Worm (Caenorhabditis elegans) whole organism, young adult: ENCODE results near the gene srd-16.

Source experiments
- Y56A3A.18 ChIP-seq: fragments of 200-800 bp; sonication (Bioruptor generic); IDR thresholded peaks from 2 replicates; pipeline ENCODE4 v1.3.6; 2022; ENCODE audit warnings: missing genetic modification reagents, missing genetic modification characterization, missing compliant biosample characterization
- Y95B8A.8 ChIP-seq: fragments of 200-800 bp; sonication (Bioruptor generic); IDR thresholded peaks from 2 replicates; pipeline ENCODE4 v1.3.6; 2022; ENCODE audit warnings: missing genetic modification reagents, missing genetic modification characterization, missing compliant biosample characterization
- ets-4 ChIP-seq: fragments of 200-800 bp; sonication (Bioruptor generic); optimal IDR thresholded peaks from 2 replicates; lab custom pipeline; 2018; ENCODE audit warnings: mild to moderate bottlenecking, missing genetic modification characterization, missing compliant biosample characterization
- hlh-26 ChIP-seq: fragments of 200-800 bp; sonication (Bioruptor generic); conservative IDR thresholded peaks from 2 replicates; pipeline ENCODE4 v1.3.6; 2022; ENCODE audit warnings: missing genetic modification reagents, missing genetic modification characterization, missing compliant biosample characterization
- lin-40 ChIP-seq: sonication (generic microtip); optimal IDR thresholded peaks from 2 replicates; lab custom pipeline; 2016; ENCODE audit warnings: missing genetic modification characterization, mild to moderate bottlenecking, missing compliant biosample characterization, missing genotype, missing genetic modification reagents
- lir-1 ChIP-seq: fragments of 200-800 bp; sonication (Bioruptor generic); conservative IDR thresholded peaks from 2 replicates; pipeline ENCODE4 v1.3.6; 2022; ENCODE audit warnings: missing genetic modification reagents, missing genetic modification characterization, missing compliant biosample characterization
- nfyb-1 ChIP-seq: fragments of 200-800 bp; sonication (Bioruptor generic); IDR thresholded peaks from 2 replicates; pipeline ENCODE4 v1.3.6; 2022; ENCODE audit warnings: missing genetic modification reagents, missing genetic modification characterization, missing compliant biosample characterization
- nhr-90 ChIP-seq: sonication (generic microtip); optimal IDR thresholded peaks from 2 replicates; lab custom pipeline; 2016; ENCODE audit warnings: missing genotype, mild to moderate bottlenecking, missing genetic modification characterization, missing compliant biosample characterization
- pha-4 ChIP-seq: fragments of 150-350 bp; sonication (generic microtip); optimal IDR thresholded peaks from 2 replicates; lab custom pipeline; 2014; ENCODE audit warnings: missing biosample characterization, missing genetic modification reagents, missing genetic modification characterization
- rec-8 ChIP-seq, 2 experiments: sonication (generic microtip); optimal IDR thresholded peaks; 2 replicates each; lab custom pipeline; 2016; ENCODE audit warnings: mild to moderate bottlenecking in 2 of 2, missing genetic modification characterization in 2 of 2, missing genetic modification reagents in 2 of 2, missing genotype in 2 of 2, missing biosample characterization in 1 of 2, missing compliant biosample characterization in 1 of 2, moderate library complexity in 1 of 2
- unc-62 ChIP-seq: fragments of 150-350 bp; optimal IDR thresholded peaks from 2 replicates; lab custom pipeline; 2014; ENCODE audit warnings: missing biosample characterization, missing genetic modification reagents, missing genetic modification characterization

- TF ChIP-seq unc-62 (no peak), nfyb-1 (GFP tag; lab: Robert Waterston, UW) (no peak), hlh-26 (no peak), lin-40 (tag; lab: Kevin White, UChicago) (no peak), nhr-90 (no peak), Y56A3A.18 (GFP tag; lab: Robert Waterston, UW) (no peak), ets-4 (GFP tag; lab: Kevin White, UChicago) (no peak), rec-8 (tag; optimal IDR thresholded peaks at IDR 0.05; lab: Kevin White, UChicago) (no peak), pha-4 (tag; lab: Kevin White, UChicago) (no peak), lir-1 (GFP tag; lab: Robert Waterston, UW) (no peak), Y95B8A.8 (GFP tag; lab: Robert Waterston, UW) (no peak)
These were observed 30.7 kb upstream of the srd-16 start, which contains the start of gene galt-1 for ce11 chrV:5930588-5930987.
